Fruit fly (Drosophila melanogaster) whole organism, pupa: ENCODE measurements around the gene Mocs2B.
A peak's percentile ranks its signal among the peaks of the same experiment; 100 is the strongest.

Source experiments
- CG10348 ChIP-seq: fragments of 200-800 bp; sonication (Bioruptor generic); IDR thresholded peaks from 2 replicates; pipeline ENCODE4 v1.3.6; 2022; ENCODE audit warnings: missing biosample characterization, missing genetic modification characterization
- CG12605 ChIP-seq: fragments of 200-800 bp; sonication (Bioruptor generic); IDR thresholded peaks from 2 replicates; pipeline ENCODE4 v1.3.6; 2022; ENCODE audit warnings: missing biosample characterization, missing genetic modification characterization
- CG13204 ChIP-seq: fragments of 200-800 bp; sonication (Bioruptor generic); optimal IDR thresholded peaks from 2 replicates; lab custom pipeline; 2018; ENCODE audit warnings: missing biosample characterization, mild to moderate bottlenecking, missing genetic modification characterization, moderate library complexity
- CG15710 ChIP-seq: fragments of 200-800 bp; sonication (Bioruptor generic); optimal IDR thresholded peaks from 2 replicates; lab custom pipeline; 2018; ENCODE audit warnings: missing biosample characterization, mild to moderate bottlenecking, missing genetic modification characterization, moderate library complexity
- CG17806 ChIP-seq: fragments of 200-800 bp; sonication (Bioruptor generic); optimal IDR thresholded peaks from 2 replicates; lab custom pipeline; 2018; ENCODE audit warnings: missing biosample characterization, mild to moderate bottlenecking, missing genetic modification characterization, moderate library complexity
- CG8159 ChIP-seq: fragments of 200-800 bp; sonication (Bioruptor generic); optimal IDR thresholded peaks from 3 replicates; lab custom pipeline; 2018; ENCODE audit warnings: missing biosample characterization, mild to moderate bottlenecking, missing genetic modification characterization, moderate library complexity
- CG8301 ChIP-seq: fragments of 200-800 bp; sonication (Bioruptor generic); optimal IDR thresholded peaks from 2 replicates; lab custom pipeline; 2018; ENCODE audit warnings: missing biosample characterization, mild to moderate bottlenecking, missing genetic modification characterization
- EcR ChIP-seq: fragments of 200-800 bp; sonication (Bioruptor generic); optimal IDR thresholded peaks from 3 replicates; lab custom pipeline; 2019; ENCODE audit warnings: missing biosample characterization, missing genetic modification characterization, mild to moderate bottlenecking, moderate library complexity, missing genetic modification reagents
- Pif1A ChIP-seq: fragments of 200-800 bp; sonication (Bioruptor generic); optimal IDR thresholded peaks from 3 replicates; lab custom pipeline; 2016; ENCODE audit warnings: missing biosample characterization, missing genetic modification characterization
- Snoo ChIP-seq: fragments of 200-800 bp; sonication (Bioruptor generic); optimal IDR thresholded peaks from 3 replicates; lab custom pipeline; 2017; ENCODE audit warnings: missing biosample characterization, mild to moderate bottlenecking, missing genetic modification characterization, inconsistent platforms
- fd96Ca ChIP-seq: fragments of 200-800 bp; sonication (Bioruptor generic); IDR thresholded peaks from 3 replicates; pipeline ENCODE4 v1.3.6; 2022; ENCODE audit warnings: missing biosample characterization, missing genetic modification characterization
- gl ChIP-seq: fragments of 200-800 bp; sonication (Bioruptor generic); optimal IDR thresholded peaks from 2 replicates; lab custom pipeline; 2018; ENCODE audit warnings: missing biosample characterization, mild to moderate bottlenecking, missing genetic modification characterization

DNA sequence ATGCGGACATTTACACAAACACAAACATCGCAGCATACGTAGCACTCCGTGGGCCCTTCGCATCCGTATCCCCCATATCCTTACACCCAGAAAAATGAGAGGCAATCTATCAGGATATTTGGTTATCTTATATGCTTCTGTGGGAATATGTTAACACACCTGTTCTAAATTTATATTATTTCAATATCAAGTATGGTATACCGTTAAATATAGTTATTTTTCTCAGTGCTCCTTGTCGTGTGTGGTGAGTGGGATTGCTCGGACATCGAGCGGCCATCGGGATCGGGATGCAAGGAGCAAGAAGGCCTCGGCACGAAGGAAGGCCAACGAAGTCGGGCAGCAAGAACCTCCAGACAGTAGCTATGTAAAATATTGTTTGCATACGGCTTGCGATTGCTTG is 34.4 kb upstream of the Mocs2B start:
- TF ChIP-seq CG13204 (GFP tag; lab: Kevin White, UChicago), result no peak
- no peak for TF ChIP-seq EcR (GFP tag; lab: Kevin White, UChicago)
- peak; percentile 18 for TF ChIP-seq CG8159
- no peak for TF ChIP-seq CG12605 (GFP tag; lab: Robert Waterston, UW)
- TF ChIP-seq Snoo (tag; lab: Kevin White, UChicago), result no peak
- TF ChIP-seq CG10348 (GFP tag; lab: Robert Waterston, UW), result no peak
- no peak for TF ChIP-seq CG15710 (tag; lab: Kevin White, UChicago)
- no peak for TF ChIP-seq gl
- TF ChIP-seq CG17806 (tag; lab: Kevin White, UChicago), result no peak
- no peak for TF ChIP-seq CG8301 (tag; lab: Kevin White, UChicago)
- no peak for TF ChIP-seq Pif1A (GFP tag; lab: Kevin White, UChicago)
- no peak for TF ChIP-seq fd96Ca (GFP tag; lab: Robert Waterston, UW)
